Fruit fly (Drosophila melanogaster): Measurements from ENCODE around the gene Dbct.

The Dbct gene

dm6 chrX:15076606-15077005 lies 9.3 kb upstream of the Dbct start:
- TF ChIP-seq Usf (GFP tag; optimal IDR thresholded peaks at IDR 0.05), result no peak
- 0 out of 3 replicates have a peak, but pooled peaks have one; percentile 41 for TF ChIP-seq row (GFP tag; IDR thresholded peaks at IDR 0.05)
- TF ChIP-seq yki (optimal IDR thresholded peaks at IDR 0.05), result peak; percentile 23
- peak; percentile 22; the same call in 1 of the 2 replicates for TF ChIP-seq Xrp1 (GFP tag; IDR thresholded peaks at IDR 0.05)
- peak; percentile 60 to 68 for TF ChIP-seq Trl (optimal IDR thresholded peaks at IDR 0.05)
- TF ChIP-seq Trl (GFP tag; optimal IDR thresholded peaks at IDR 0.05), result no peak
- TF ChIP-seq CG18764 (GFP tag; optimal IDR thresholded peaks at IDR 0.05), result no peak
- no peak for TF ChIP-seq HLH4C (GFP tag; IDR thresholded peaks at IDR 0.05; ENCODE audit: partially characterized antibody)
- TF ChIP-seq Dip2 (GFP tag; IDR thresholded peaks at IDR 0.05), result no peak
- no peak for TF ChIP-seq vnd (GFP tag; IDR thresholded peaks at IDR 0.05; ENCODE audit: partially characterized antibody)
- peak; percentile 65 for TF ChIP-seq CG8388 (GFP tag; optimal IDR thresholded peaks at IDR 0.05)
- TF ChIP-seq CG9932 (GFP tag; IDR thresholded peaks at IDR 0.05), result peak; percentile 15; the same call in 1 of the 2 replicates
- peak; percentile 52; the same call in 1 of the 2 replicates for TF ChIP-seq CG32532 (GFP tag; IDR thresholded peaks at IDR 0.05)
- no peak for TF ChIP-seq MTF-1 (GFP tag; optimal IDR thresholded peaks at IDR 0.05; ENCODE audit: borderline replicate concordance)
- no peak for TF ChIP-seq ci (GFP tag; IDR thresholded peaks at IDR 0.05)
- TF ChIP-seq Med (GFP tag), result no peak
- peak; percentile 88 for TF ChIP-seq CG11504 (tag; optimal IDR thresholded peaks at IDR 0.05)
- TF ChIP-seq CG12659 (GFP tag; optimal IDR thresholded peaks at IDR 0.05), result no peak
- TF ChIP-seq hth (optimal IDR thresholded peaks at IDR 0.05), result no peak
- TF ChIP-seq HmgZ (tag; optimal IDR thresholded peaks at IDR 0.05), result no peak
- peak; percentile 36; the same call in 1 of the 2 replicates for TF ChIP-seq slbo (GFP tag; IDR thresholded peaks at IDR 0.05)
- TF ChIP-seq Jarid2 (GFP tag; optimal IDR thresholded peaks at IDR 0.05), result no peak
- no peak for TF ChIP-seq CG1832 (GFP tag; optimal IDR thresholded peaks at IDR 0.05)
- peak; percentile 22; the same call in 1 of the 2 replicates for TF ChIP-seq Ptx1 (GFP tag; IDR thresholded peaks at IDR 0.05)
- no peak for TF ChIP-seq CG6683 (GFP tag; optimal IDR thresholded peaks at IDR 0.05)
- TF ChIP-seq CG4730 (GFP tag; IDR thresholded peaks at IDR 0.05), result peak; percentile 37; the same call in 1 of the 2 replicates
- no peak for TF ChIP-seq CG14860 (GFP tag; IDR thresholded peaks at IDR 0.05; ENCODE audit: partially characterized antibody)
- no peak for TF ChIP-seq CG12071 (GFP tag; optimal IDR thresholded peaks at IDR 0.05)

dm6 chrX:15077576-15078136 lies 8.3 kb upstream of the Dbct start:
- TF ChIP-seq CG8478 (optimal IDR thresholded peaks at IDR 0.05) (no peak), Asciz (GFP tag; optimal IDR thresholded peaks at IDR 0.05) (no peak), Dek (tag; optimal IDR thresholded peaks at IDR 0.05) (no peak), Usf (GFP tag; optimal IDR thresholded peaks at IDR 0.05) (no peak), CoRest (tag; optimal IDR thresholded peaks at IDR 0.05) (no peak), CG6683 (GFP tag; optimal IDR thresholded peaks at IDR 0.05) (no peak), Hr78 (GFP tag; optimal IDR thresholded peaks at IDR 0.05) (peak in 1 of 2 experiments; percentile 79), ap (GFP tag; IDR thresholded peaks at IDR 0.05) (no peak), gem (tag; optimal IDR thresholded peaks at IDR 0.05) (no peak), Dad (GFP tag; optimal IDR thresholded peaks at IDR 0.05) (no peak), CG12071 (GFP tag; optimal IDR thresholded peaks at IDR 0.05) (no peak), CG8359 (GFP tag; optimal IDR thresholded peaks at IDR 0.05; ENCODE audit: borderline replicate concordance) (no peak), Pdp1 (GFP tag; optimal IDR thresholded peaks at IDR 0.05) (no peak), pzg (GFP tag; optimal IDR thresholded peaks at IDR 0.05) (no peak), NK7.1 (GFP tag; optimal IDR thresholded peaks at IDR 0.05) (no peak), HLH3B (GFP tag; IDR thresholded peaks at IDR 0.05) (no peak), Nf-YC (tag; optimal IDR thresholded peaks at IDR 0.05) (peak; percentile 43), HmgD (GFP tag; optimal IDR thresholded peaks at IDR 0.05) (no peak), CG31388 (GFP tag; optimal IDR thresholded peaks at IDR 0.05) (no peak), CG9817 (tag; optimal IDR thresholded peaks at IDR 0.05) (no peak), tna (GFP tag; IDR thresholded peaks at IDR 0.05; ENCODE audit: partially characterized antibody) (no peak), CG4328 (GFP tag; optimal IDR thresholded peaks at IDR 0.05) (no peak), Hmr (GFP tag; optimal IDR thresholded peaks at IDR 0.05) (no peak), B-H2 (GFP tag; optimal IDR thresholded peaks at IDR 0.05) (no peak), Atf3 (GFP tag; optimal IDR thresholded peaks at IDR 0.05) (no peak), Camta (GFP tag; optimal IDR thresholded peaks at IDR 0.05) (no peak)

Measured in whole organism, embryonic.